Worm (Caenorhabditis elegans) whole organism, late embryonic: ENCODE measurements around the gene mboa-7.

ENCODE experiments used
- fax-1 ChIP-seq: sonication (generic microtip); optimal IDR thresholded peaks from 2 replicates; lab custom pipeline; 2016; ENCODE audit warnings: missing genotype, missing genetic modification characterization, missing compliant biosample characterization
- pros-1 ChIP-seq: fragments of 150-350 bp; optimal IDR thresholded peaks from 2 replicates; lab custom pipeline; 2014; ENCODE audit warnings: missing biosample characterization, missing genetic modification reagents, missing genetic modification characterization

- TF ChIP-seq pros-1 (tag; lab: Kevin White, UChicago) (no peak), fax-1 (tag; lab: Kevin White, UChicago) (no peak)
Measured at ce11 chrX:10542313-10543048, 18.1 kb upstream of the mboa-7 start, which contains the start of the genes F59F5.3 and F59F5.4.
